Worm (Caenorhabditis elegans) whole organism, L4 larva: ENCODE results near the gene F31E3.12.

Experiments used
- F26F4.8 ChIP-seq: fragments of 200-800 bp; sonication (Bioruptor generic); conservative IDR thresholded peaks from 2 replicates; pipeline ENCODE4 v1.3.6; 2022; ENCODE audit warnings: missing genetic modification characterization, missing compliant biosample characterization
- F49E8.2 ChIP-seq: sonication (generic microtip); optimal IDR thresholded peaks from 2 replicates; lab custom pipeline; 2016; ENCODE audit warnings: missing compliant biosample characterization, mild to moderate bottlenecking, missing genetic modification characterization, borderline replicate concordance
- T20F7.1 ChIP-seq: fragments of 200-800 bp; sonication (Bioruptor generic); optimal IDR thresholded peaks from 2 replicates; lab custom pipeline; 2018; ENCODE audit warnings: mild to moderate bottlenecking, missing genetic modification characterization, missing compliant biosample characterization
- T26A8.4 ChIP-seq: fragments of 200-800 bp; sonication (Bioruptor generic); IDR thresholded peaks from 2 replicates; pipeline ENCODE4 v1.3.6; 2022; ENCODE audit warnings: missing genetic modification characterization, missing compliant biosample characterization
- Y48G9A.11 ChIP-seq: fragments of 200-800 bp; sonication (Bioruptor generic); IDR thresholded peaks from 2 replicates; pipeline ENCODE4 v1.3.6; 2022; ENCODE audit warnings: missing genetic modification reagents, missing genetic modification characterization, missing compliant biosample characterization
- ZK337.2 ChIP-seq: fragments of 200-800 bp; sonication (Bioruptor generic); IDR thresholded peaks from 2 replicates; pipeline ENCODE4 v1.3.6; 2022; ENCODE audit warnings: missing genetic modification reagents, missing genetic modification characterization, missing compliant biosample characterization
- aha-1 ChIP-seq: fragments of 150-350 bp; peaks from one replicate; lab custom pipeline; 2014; ENCODE audit warnings: missing biosample characterization, missing genetic modification characterization
- aly-2 ChIP-seq: sonication (generic microtip); optimal IDR thresholded peaks from 2 replicates; lab custom pipeline; 2018; ENCODE audit warnings: missing biosample characterization, missing genetic modification characterization
- ceh-20 ChIP-seq: fragments of 200-800 bp; sonication (Bioruptor generic); IDR thresholded peaks from 2 replicates; pipeline ENCODE4 v1.3.6; 2022; ENCODE audit warnings: missing genetic modification reagents, missing genetic modification characterization, missing compliant biosample characterization
- daf-16 ChIP-seq, 3 experiments: sonication (generic microtip); optimal IDR thresholded peaks; 2 replicates each; lab custom pipeline; 2016 to 2017; ENCODE audit warnings: missing genetic modification characterization in 3 of 3, missing genetic modification reagents in 3 of 3, mild to moderate bottlenecking in 2 of 3, missing compliant biosample characterization in 2 of 3, missing biosample characterization in 1 of 3, moderate library complexity in 1 of 3
- dmd-6 ChIP-seq: fragments of 200-800 bp; sonication (Bioruptor generic); IDR thresholded peaks from 2 replicates; pipeline ENCODE4 v1.3.6; 2022; ENCODE audit warnings: missing genetic modification reagents, missing genetic modification characterization, missing compliant biosample characterization
- dve-1 ChIP-seq: sonication (generic microtip); optimal IDR thresholded peaks from 2 replicates; lab custom pipeline; 2017; ENCODE audit warnings: antibody characterized with exemption, mild to moderate bottlenecking, missing genetic modification characterization, missing compliant biosample characterization; ENCODE audit not compliant: insufficient read depth
- egl-27 ChIP-seq: sonication (generic microtip); optimal IDR thresholded peaks from 3 replicates; lab custom pipeline; 2017; ENCODE audit warnings: missing biosample characterization, missing genetic modification reagents, missing genetic modification characterization
- egl-43 ChIP-seq: fragments of 200-800 bp; sonication (Bioruptor generic); IDR thresholded peaks from 2 replicates; pipeline ENCODE4 v1.3.6; 2022; ENCODE audit warnings: missing genetic modification reagents, missing genetic modification characterization, missing compliant biosample characterization
- gei-8 ChIP-seq: fragments of 200-800 bp; sonication (Bioruptor generic); optimal IDR thresholded peaks from 2 replicates; lab custom pipeline; 2018; ENCODE audit warnings: mild to moderate bottlenecking, missing genetic modification characterization, missing compliant biosample characterization
- hif-1 ChIP-seq, 2 experiments: sonication (generic microtip); optimal IDR thresholded peaks; 2 replicates each; lab custom pipeline; 2016 to 2017; ENCODE audit warnings: missing compliant biosample characterization in 2 of 2, missing genetic modification characterization in 2 of 2, missing genetic modification reagents in 2 of 2, missing genotype in 2 of 2, mild to moderate bottlenecking in 1 of 2
- hlh-11 ChIP-seq: fragments of 200-800 bp; sonication (Bioruptor generic); optimal IDR thresholded peaks from 2 replicates; lab custom pipeline; 2018; ENCODE audit warnings: mild to moderate bottlenecking, missing genetic modification characterization, missing compliant biosample characterization
- hmg-1.1 ChIP-seq: fragments of 200-800 bp; sonication (Bioruptor generic); IDR thresholded peaks from 2 replicates; pipeline ENCODE4 v1.3.6; 2022; ENCODE audit warnings: missing genetic modification reagents, missing genetic modification characterization, missing compliant biosample characterization
- lim-7 ChIP-seq: fragments of 200-800 bp; sonication (Bioruptor generic); IDR thresholded peaks from 2 replicates; pipeline ENCODE4 v1.3.6; 2022; ENCODE audit warnings: missing genetic modification characterization, missing compliant biosample characterization
- lin-1 ChIP-seq: fragments of 200-800 bp; sonication (Bioruptor generic); IDR thresholded peaks from 2 replicates; pipeline ENCODE4 v1.3.6; 2022; ENCODE audit warnings: missing genetic modification reagents, missing genetic modification characterization, missing compliant biosample characterization
- lin-13 ChIP-seq: fragments of 150-350 bp; optimal IDR thresholded peaks from 2 replicates; lab custom pipeline; 2014; ENCODE audit warnings: missing biosample characterization, missing genetic modification reagents, missing genetic modification characterization
- lin-29 ChIP-seq: fragments of 200-800 bp; sonication (Bioruptor generic); IDR thresholded peaks from 2 replicates; pipeline ENCODE4 v1.3.6; 2022; ENCODE audit warnings: missing genetic modification reagents, missing genetic modification characterization, missing compliant biosample characterization
- lin-38 ChIP-seq: fragments of 200-800 bp; sonication (Bioruptor generic); IDR thresholded peaks from 2 replicates; pipeline ENCODE4 v1.3.6; 2022; ENCODE audit warnings: missing genetic modification reagents, missing genetic modification characterization, missing compliant biosample characterization
- lsy-2 ChIP-seq, 2 experiments: fragments of 150-350 bp in 1 of 2; sonication (generic microtip) in 1 of 2; optimal IDR thresholded peaks; 2 replicates each; lab custom pipeline; 2014 to 2017; ENCODE audit warnings: missing biosample characterization in 2 of 2, missing genetic modification characterization in 2 of 2
- mdl-1 ChIP-seq, 2 experiments: fragments of 150-350 bp in 1 of 2; sonication (generic microtip) in 1 of 2; optimal IDR thresholded peaks; 2 replicates each; lab custom pipeline; 2014 to 2017; ENCODE audit warnings: missing biosample characterization in 2 of 2, missing genetic modification characterization in 2 of 2
- mdt-29 ChIP-seq: fragments of 200-800 bp; sonication (Bioruptor generic); IDR thresholded peaks from 2 replicates; pipeline ENCODE4 v1.3.6; 2022; ENCODE audit warnings: missing genetic modification reagents, missing genetic modification characterization, missing compliant biosample characterization
- mep-1 ChIP-seq: fragments of 150-350 bp; sonication (generic microtip); optimal IDR thresholded peaks from 3 replicates; lab custom pipeline; 2014; ENCODE audit warnings: missing biosample characterization, missing genetic modification characterization
- nhr-10 ChIP-seq: fragments of 150-350 bp; optimal IDR thresholded peaks from 2 replicates; lab custom pipeline; 2014; ENCODE audit warnings: missing biosample characterization, missing genetic modification characterization
- nhr-102 ChIP-seq: sonication (generic microtip); optimal IDR thresholded peaks from 2 replicates; lab custom pipeline; 2016; ENCODE audit warnings: mild to moderate bottlenecking, missing genetic modification characterization, moderate library complexity, missing compliant biosample characterization
- nhr-11 ChIP-seq: fragments of 150-350 bp; optimal IDR thresholded peaks from 2 replicates; lab custom pipeline; 2014; ENCODE audit warnings: missing biosample characterization, missing genetic modification characterization
- nhr-111 ChIP-seq: fragments of 200-800 bp; sonication (Bioruptor generic); optimal IDR thresholded peaks from 2 replicates; lab custom pipeline; 2018; ENCODE audit warnings: mild to moderate bottlenecking, missing genetic modification characterization, missing compliant biosample characterization
- nhr-237 ChIP-seq: sonication (generic microtip); optimal IDR thresholded peaks from 2 replicates; lab custom pipeline; 2017; ENCODE audit warnings: missing biosample characterization, missing genetic modification characterization
- nhr-42 ChIP-seq: fragments of 200-800 bp; sonication (Bioruptor generic); IDR thresholded peaks from 2 replicates; pipeline ENCODE4 v1.3.6; 2022; ENCODE audit warnings: missing genetic modification characterization, missing compliant biosample characterization
- nhr-48 ChIP-seq: sonication (generic microtip); optimal IDR thresholded peaks from 2 replicates; lab custom pipeline; 2016; ENCODE audit warnings: mild to moderate bottlenecking, missing genetic modification characterization, missing compliant biosample characterization
- nhr-6 ChIP-seq: fragments of 150-350 bp; optimal IDR thresholded peaks from 2 replicates; lab custom pipeline; 2014; ENCODE audit warnings: missing biosample characterization, missing genetic modification characterization
- nhr-77 ChIP-seq: fragments of 150-350 bp; optimal IDR thresholded peaks from 2 replicates; lab custom pipeline; 2014; ENCODE audit warnings: missing biosample characterization, missing genetic modification characterization
- php-3 ChIP-seq: fragments of 200-800 bp; sonication (Bioruptor generic); IDR thresholded peaks from 2 replicates; pipeline ENCODE4 v1.3.6; 2022; ENCODE audit warnings: missing genetic modification reagents, missing genetic modification characterization, missing compliant biosample characterization
- skn-1 ChIP-seq: fragments of 150-350 bp; optimal IDR thresholded peaks from 2 replicates; lab custom pipeline; 2014; ENCODE audit warnings: missing biosample characterization, missing genetic modification characterization
- snpc-1.2 ChIP-seq: fragments of 200-800 bp; sonication (Bioruptor generic); IDR thresholded peaks from 2 replicates; pipeline ENCODE4 v1.3.6; 2022; ENCODE audit warnings: missing genetic modification reagents, missing genetic modification characterization, missing compliant biosample characterization
- spr-1 ChIP-seq: sonication (generic microtip); optimal IDR thresholded peaks from 2 replicates; lab custom pipeline; 2016; ENCODE audit warnings: mild to moderate bottlenecking, missing genetic modification characterization, missing compliant biosample characterization
- unc-39 ChIP-seq: sonication (generic microtip); optimal IDR thresholded peaks from 2 replicates; lab custom pipeline; 2017; ENCODE audit warnings: missing biosample characterization, missing genetic modification characterization
- unc-62 ChIP-seq, 3 experiments: fragments of 150-350 bp in 1 of 3; sonication (generic microtip); optimal IDR thresholded peaks in 2 of 3; peaks in 1 of 3; 1 replicate in 1 of 3; 2 replicates in 2 of 3; lab custom pipeline; 2014 to 2017; ENCODE audit warnings: missing biosample characterization in 3 of 3, missing genetic modification characterization in 3 of 3, missing genetic modification reagents in 3 of 3, missing genotype in 1 of 3
- vab-7 ChIP-seq: fragments of 200-800 bp; sonication (Bioruptor generic); IDR thresholded peaks from 2 replicates; pipeline ENCODE4 v1.3.6; 2022; ENCODE audit warnings: missing genetic modification reagents, missing genetic modification characterization, missing compliant biosample characterization
- zfp-3 ChIP-seq: fragments of 200-800 bp; sonication (Bioruptor generic); conservative IDR thresholded peaks from 2 replicates; pipeline ENCODE4 v1.3.6; 2022; ENCODE audit warnings: missing genetic modification reagents, missing genetic modification characterization, missing compliant biosample characterization
- ztf-7 ChIP-seq: fragments of 150-350 bp; optimal IDR thresholded peaks from 2 replicates; lab custom pipeline; 2014; ENCODE audit warnings: missing biosample characterization, missing genetic modification characterization

F31E3.12 gene

ce11 chrIII:6985125-6985524, 15.9 kb downstream of the F31E3.12 start:
- 0 out of 2 replicates have a peak, but pooled peaks have one; percentile 24 for TF ChIP-seq Y48G9A.11 (GFP tag; lab: Robert Waterston, UW)
- peak; percentile 38 for TF ChIP-seq lin-38 (GFP tag; lab: Robert Waterston, UW)

- peak in 1 of 2 experiments; percentile 91 for TF ChIP-seq daf-16 (GFP tag; optimal IDR thresholded peaks at IDR 0.05; lab: Kevin White, UChicago)
- TF ChIP-seq daf-16 (tag; optimal IDR thresholded peaks at IDR 0.05; lab: Kevin White, UChicago) = no peak
- TF ChIP-seq lin-29 (GFP tag; lab: Robert Waterston, UW) = no peak
- TF ChIP-seq mdl-1 (tag; optimal IDR thresholded peaks at IDR 0.05; lab: Kevin White, UChicago) = no peak
- no peak for TF ChIP-seq nhr-10 (tag; lab: Kevin White, UChicago)
- no peak for TF ChIP-seq lin-13 (GFP tag; lab: Kevin White, UChicago)
- no peak for TF ChIP-seq spr-1 (tag; lab: Kevin White, UChicago)
- peak; percentile 90 for TF ChIP-seq aha-1
- no peak for TF ChIP-seq egl-43 (GFP tag; lab: Robert Waterston, UW)
- no peak for TF ChIP-seq skn-1 (tag; lab: Kevin White, UChicago)
- TF ChIP-seq lin-1 (GFP tag; lab: Robert Waterston, UW) = no peak
- no peak for TF ChIP-seq F49E8.2
- no peak for TF ChIP-seq unc-39 (tag; lab: Kevin White, UChicago)
- peak in 1 of 2 experiments; percentile 59 for TF ChIP-seq lsy-2 (tag; optimal IDR thresholded peaks at IDR 0.05; lab: Kevin White, UChicago)
- TF ChIP-seq unc-62 (GFP tag; optimal IDR thresholded peaks at IDR 0.05 in 1 of 2; lab: Kevin White, UChicago) = peak in 1 of 2 experiments; percentile 95
- no peak for TF ChIP-seq unc-62 (tag; optimal IDR thresholded peaks at IDR 0.05; lab: Kevin White, UChicago)
- TF ChIP-seq nhr-11 (tag; lab: Kevin White, UChicago) = peak; percentile 80
- no peak for TF ChIP-seq snpc-1.2 (GFP tag; lab: Robert Waterston, UW)
- TF ChIP-seq nhr-48 (tag; lab: Kevin White, UChicago) = no peak
- no peak for TF ChIP-seq T26A8.4 (GFP tag; lab: Robert Waterston, UW)
- TF ChIP-seq dmd-6 = no peak
- TF ChIP-seq zfp-3 = no peak
- no peak for TF ChIP-seq lim-7 (GFP tag; lab: Robert Waterston, UW)
- peak; percentile 52 for TF ChIP-seq hlh-11 (tag; lab: Kevin White, UChicago)
- peak; percentile 3 for TF ChIP-seq dve-1 (tag; lab: Kevin White, UChicago)
- TF ChIP-seq nhr-111 = no peak
- peak in 1 of 2 experiments; percentile 8 for TF ChIP-seq hif-1 (tag; optimal IDR thresholded peaks at IDR 0.05; lab: Kevin White, UChicago)
- no peak for TF ChIP-seq hmg-1.1 (GFP tag; lab: Robert Waterston, UW)
- TF ChIP-seq nhr-6 = no peak
- no peak for TF ChIP-seq nhr-102
- TF ChIP-seq mep-1 = peak; percentile 27
- TF ChIP-seq egl-27 (tag; lab: Kevin White, UChicago) = no peak
- peak; percentile 72; the same call in 1 of the 2 replicates for TF ChIP-seq ceh-20 (GFP tag; lab: Robert Waterston, UW)
- no peak for TF ChIP-seq T20F7.1 (GFP tag; lab: Kevin White, UChicago)
- TF ChIP-seq gei-8 = no peak
Observed at ce11 chrIII:6988060-6988459, 18.9 kb downstream of the F31E3.12 start.

ce11 chrIII:6989201-6989600, 20.0 kb downstream of the F31E3.12 start:
- no peak for TF ChIP-seq F26F4.8
- 0 out of 2 replicates have a peak, but pooled peaks have one; percentile 8 for TF ChIP-seq dmd-6
- TF ChIP-seq lsy-2 (tag; optimal IDR thresholded peaks at IDR 0.05; lab: Kevin White, UChicago) = no peak
- no peak for TF ChIP-seq ZK337.2 (GFP tag; lab: Robert Waterston, UW)
- peak; percentile 51 for TF ChIP-seq aha-1
- peak; percentile 34 for TF ChIP-seq nhr-77 (tag; lab: Kevin White, UChicago)
- no peak for TF ChIP-seq vab-7 (GFP tag; lab: Robert Waterston, UW)
- peak; percentile 28 for TF ChIP-seq mep-1
- TF ChIP-seq aly-2 (tag; lab: Kevin White, UChicago) = no peak
- TF ChIP-seq ztf-7 (tag; lab: Kevin White, UChicago) = peak; percentile 6
- 0 out of 2 replicates have a peak, but pooled peaks have one; percentile 37 for TF ChIP-seq php-3 (GFP tag; lab: Robert Waterston, UW)
- TF ChIP-seq nhr-237 (tag; lab: Kevin White, UChicago) = no peak
- TF ChIP-seq unc-62 (GFP tag; optimal IDR thresholded peaks at IDR 0.05 in 1 of 2; lab: Kevin White, UChicago) = peak in 1 of 2 experiments; percentile 38
- TF ChIP-seq unc-62 (tag; optimal IDR thresholded peaks at IDR 0.05; lab: Kevin White, UChicago) = no peak
- TF ChIP-seq nhr-10 (tag; lab: Kevin White, UChicago) = no peak
- no peak for TF ChIP-seq spr-1 (tag; lab: Kevin White, UChicago)
- no peak for TF ChIP-seq lin-1 (GFP tag; lab: Robert Waterston, UW)
- TF ChIP-seq nhr-102 = no peak
- TF ChIP-seq mdt-29 (GFP tag; lab: Robert Waterston, UW) = no peak
- no peak for TF ChIP-seq nhr-42 (GFP tag; lab: Robert Waterston, UW)
- TF ChIP-seq lin-13 (GFP tag; lab: Kevin White, UChicago) = no peak
- no peak for TF ChIP-seq daf-16 (GFP tag; optimal IDR thresholded peaks at IDR 0.05; lab: Kevin White, UChicago)
- peak; percentile 96 for TF ChIP-seq daf-16 (tag; optimal IDR thresholded peaks at IDR 0.05; lab: Kevin White, UChicago)
- peak; percentile 70 for TF ChIP-seq dve-1 (tag; lab: Kevin White, UChicago)
- TF ChIP-seq hlh-11 (tag; lab: Kevin White, UChicago) = peak; percentile 33
- no peak for TF ChIP-seq nhr-48 (tag; lab: Kevin White, UChicago)
